Worm (Caenorhabditis elegans): ENCODE measurements around the gene npp-25.

- TF ChIP-seq ama-1 (optimal IDR thresholded peaks at IDR 0.05) (no peak), ceh-13 (GFP tag; optimal IDR thresholded peaks at IDR 0.05) (no peak), hnd-1 (tag; optimal IDR thresholded peaks at IDR 0.05) (no peak), flt-1 (GFP tag; IDR thresholded peaks at IDR 0.05) (no peak), sea-1 (GFP tag; conservative IDR thresholded peaks at IDR 0.05) (no peak), B0310.2 (tag; optimal IDR thresholded peaks at IDR 0.05) (no peak)
Measured at ce11 chrIII:12951362-12952228, 25.8 kb upstream of the npp-25 start, which contains the start of gene Y39E4A.1.

Measured in whole organism, early embryonic.